Worm (Caenorhabditis elegans) whole organism, L1 larva: ENCODE results near the gene Y57G7A.1.

Source experiments
- ama-1 ChIP-seq: fragments of 150-350 bp; optimal IDR thresholded peaks from 2 replicates; lab custom pipeline; 2014
- efl-1 ChIP-seq, 4 experiments: fragments of 150-350 bp; optimal IDR thresholded peaks in 3 of 4; peaks in 1 of 4; 1 replicate in 1 of 4; 2 replicates in 3 of 4; lab custom pipeline; 2014; ENCODE audit warnings: missing biosample characterization in 2 of 4, missing genetic modification characterization in 2 of 4, missing genetic modification reagents in 2 of 4
- nhr-76 ChIP-seq: sonication (generic microtip); optimal IDR thresholded peaks from 2 replicates; lab custom pipeline; 2017; ENCODE audit warnings: missing biosample characterization, missing genetic modification characterization
- pqm-1 ChIP-seq: sonication (generic microtip); optimal IDR thresholded peaks from 3 replicates; lab custom pipeline; 2017; ENCODE audit warnings: missing biosample characterization, missing genetic modification characterization
- skn-1 ChIP-seq: fragments of 150-350 bp; optimal IDR thresholded peaks from 2 replicates; lab custom pipeline; 2014; ENCODE audit warnings: missing biosample characterization, missing genetic modification characterization
- sox-4 ChIP-seq: sonication (generic microtip); optimal IDR thresholded peaks from 2 replicates; lab custom pipeline; 2016; ENCODE audit warnings: missing genetic modification characterization, missing compliant biosample characterization
- sptf-1 ChIP-seq: fragments of 150-350 bp; optimal IDR thresholded peaks from 2 replicates; lab custom pipeline; 2014; ENCODE audit warnings: missing biosample characterization, missing genetic modification characterization
- zag-1 ChIP-seq: fragments of 150-350 bp; optimal IDR thresholded peaks from 2 replicates; lab custom pipeline; 2014; ENCODE audit warnings: missing biosample characterization, missing genetic modification characterization

- no peak for TF ChIP-seq sptf-1 (tag; lab: Kevin White, UChicago)
- no peak for TF ChIP-seq efl-1 (optimal IDR thresholded peaks at IDR 0.05; lab: Kevin White, UChicago)
- peak in 1 of 2 experiments; percentile 57 for TF ChIP-seq efl-1 (GFP tag; optimal IDR thresholded peaks at IDR 0.05 in 1 of 2; lab: Kevin White, UChicago)
- no peak for TF ChIP-seq ama-1 (lab: Kevin White, UChicago)
- no peak for TF ChIP-seq sox-4 (tag; lab: Kevin White, UChicago)
- no peak for TF ChIP-seq nhr-76 (tag; lab: Kevin White, UChicago)
- no peak for TF ChIP-seq pqm-1
- no peak for TF ChIP-seq zag-1 (tag; lab: Kevin White, UChicago)
- TF ChIP-seq skn-1 (tag; lab: Kevin White, UChicago), result no peak
Observed at ce11 chrII:1306036-1306435, 7.8 kb downstream of the Y57G7A.1 start, which contains the start of gene emc-2.
